Worm (Caenorhabditis elegans) whole organism, midembryonic: ENCODE measurements around the gene ttr-19.

ENCODE experiments used
- T22C8.4 ChIP-seq: fragments of 200-800 bp; sonication (Bioruptor generic); IDR thresholded peaks from 2 replicates; pipeline ENCODE4 v1.3.6; 2022; ENCODE audit warnings: missing genetic modification characterization, missing compliant biosample characterization
- cog-1 ChIP-seq: sonication (generic microtip); optimal IDR thresholded peaks from 2 replicates; lab custom pipeline; 2016; ENCODE audit warnings: missing genetic modification characterization, missing compliant biosample characterization
- flt-1 ChIP-seq: fragments of 200-800 bp; sonication (Bioruptor generic); IDR thresholded peaks from 2 replicates; pipeline ENCODE4 v1.3.6; 2022; ENCODE audit warnings: missing genetic modification characterization, missing compliant biosample characterization
- klf-2 ChIP-seq: fragments of 200-800 bp; sonication (Bioruptor generic); conservative IDR thresholded peaks from 2 replicates; pipeline ENCODE4 v1.3.6; 2022; ENCODE audit warnings: missing genetic modification reagents, missing genetic modification characterization, missing compliant biosample characterization
- med-1 ChIP-seq: sonication (generic microtip); optimal IDR thresholded peaks from 2 replicates; lab custom pipeline; 2017; ENCODE audit warnings: missing genetic modification characterization, mild to moderate bottlenecking, missing compliant biosample characterization, antibody characterized with exemption, missing genetic modification reagents; ENCODE audit not compliant: insufficient read depth
- ref-1 ChIP-seq: fragments of 200-800 bp; sonication (Bioruptor generic); conservative IDR thresholded peaks from 2 replicates; pipeline ENCODE4 v1.3.6; 2022; ENCODE audit warnings: missing genetic modification reagents, missing genetic modification characterization, missing compliant biosample characterization
- tab-1 ChIP-seq: fragments of 200-800 bp; sonication (Bioruptor generic); IDR thresholded peaks from 2 replicates; pipeline ENCODE4 v1.3.6; 2022; ENCODE audit warnings: missing genetic modification characterization, missing compliant biosample characterization
- ztf-23 ChIP-seq: fragments of 200-800 bp; sonication (Bioruptor generic); IDR thresholded peaks from 2 replicates; pipeline ENCODE4 v1.3.6; 2022; ENCODE audit warnings: missing genetic modification reagents, missing genetic modification characterization, missing compliant biosample characterization
- ztf-29 ChIP-seq: fragments of 200-800 bp; sonication (Bioruptor generic); IDR thresholded peaks from 2 replicates; pipeline ENCODE4 v1.3.6; 2022; ENCODE audit warnings: missing genetic modification reagents, missing genetic modification characterization, missing compliant biosample characterization

ttr-19 gene

DNA sequence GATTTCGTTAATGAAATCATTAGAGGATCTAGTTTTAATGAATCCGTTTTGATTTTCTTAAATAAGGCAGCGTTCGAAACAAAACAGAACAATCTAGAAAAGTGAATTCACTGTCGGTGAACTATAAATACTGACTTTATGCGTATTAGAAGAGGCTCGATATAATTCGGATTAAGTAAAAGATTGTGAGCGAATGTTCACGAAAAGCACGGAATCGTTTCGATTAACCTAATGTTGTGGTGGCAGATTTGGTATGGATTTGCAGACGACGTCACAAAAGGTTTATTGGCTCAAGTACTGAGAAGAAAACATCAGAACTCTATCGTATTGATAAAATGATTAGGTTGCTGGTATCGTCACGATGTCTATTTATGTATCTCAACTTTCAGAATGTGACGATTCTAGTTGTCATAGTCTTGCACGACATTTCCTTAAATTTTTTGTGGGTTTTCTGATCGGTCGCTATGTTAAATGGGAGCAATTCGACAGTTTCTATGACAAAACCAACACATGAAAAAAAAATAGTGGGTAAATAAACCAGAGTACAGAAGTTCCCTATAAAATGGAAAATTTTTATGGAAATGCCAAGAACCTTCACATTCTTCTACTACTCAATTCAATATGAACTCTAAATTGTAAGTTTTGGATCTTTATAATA is 2.1 kb upstream of the ttr-19 start, which contains the start of the genes pyt-1 and fipr-7:
Gene pyt-1 (minus strand): TSS at position 101 of the 658 bp plus-strand sequence.
Gene fipr-7 (plus strand): TSS at position 608 of the 658 bp plus-strand sequence.
- no peak for TF ChIP-seq med-1 (GFP tag; lab: Kevin White, UChicago)
- no peak for TF ChIP-seq ref-1 (GFP tag; lab: Robert Waterston, UW)
- no peak for TF ChIP-seq cog-1 (tag; lab: Kevin White, UChicago)
- no peak for TF ChIP-seq ztf-29 (GFP tag; lab: Robert Waterston, UW)

DNA sequence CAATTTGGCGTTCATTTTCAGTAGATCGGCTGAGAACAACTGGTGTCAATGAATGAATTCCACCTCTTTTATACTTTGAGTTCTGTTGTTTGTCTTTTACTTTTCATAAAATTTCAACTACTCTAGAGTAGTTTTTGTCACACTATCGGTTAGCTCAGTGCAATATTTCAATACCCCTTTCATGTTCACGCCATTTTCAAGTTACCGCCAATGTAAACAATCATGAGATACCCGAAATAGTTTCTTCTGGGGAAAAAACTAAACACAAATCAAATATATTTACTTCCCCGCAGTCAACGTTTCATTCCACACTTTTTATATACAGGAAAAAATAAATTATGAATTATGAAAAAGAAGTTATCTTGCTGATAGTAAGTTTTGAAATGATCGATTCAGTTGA is 1.1 kb upstream of the ttr-19 start, which contains the start of gene fipr-4:
Gene fipr-4 (minus strand): TSS at position 101 of the 400 bp plus-strand sequence.
- TF ChIP-seq ztf-23 (GFP tag; lab: Robert Waterston, UW) (no peak), tab-1 (no peak), cog-1 (tag; lab: Kevin White, UChicago) (no peak), klf-2 (GFP tag; lab: Robert Waterston, UW) (no peak), T22C8.4 (GFP tag; lab: Robert Waterston, UW) (no peak), flt-1 (GFP tag; lab: Robert Waterston, UW) (no peak)

DNA sequence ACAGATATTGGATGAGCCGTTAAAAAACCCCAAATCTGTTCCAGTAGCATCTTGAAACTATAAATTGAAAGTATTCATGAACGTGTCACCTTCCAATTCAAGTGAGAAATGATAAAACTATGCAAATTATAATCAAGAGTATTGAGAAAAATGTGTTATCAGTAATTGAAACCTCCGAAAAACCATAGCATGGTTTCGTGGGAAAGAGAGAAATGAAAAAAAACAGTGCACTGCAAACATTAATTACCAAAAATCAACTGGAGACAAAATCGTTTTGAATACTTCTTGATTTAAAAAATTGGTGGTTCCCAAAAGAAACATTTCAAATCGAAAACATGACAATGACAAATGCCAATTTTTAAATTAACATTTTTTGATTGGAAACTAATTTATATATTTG is 1.6 kb downstream of the ttr-19 start, which contains the start of gene daf-36:
Gene daf-36 (minus strand): TSS at position 101 of the 400 bp plus-strand sequence.
- TF ChIP-seq med-1 (GFP tag; lab: Kevin White, UChicago) (no peak), flt-1 (GFP tag; lab: Robert Waterston, UW) (no peak), ztf-23 (GFP tag; lab: Robert Waterston, UW) (no peak), klf-2 (GFP tag; lab: Robert Waterston, UW) (no peak), ref-1 (GFP tag; lab: Robert Waterston, UW) (no peak), ztf-29 (GFP tag; lab: Robert Waterston, UW) (no peak), tab-1 (no peak), cog-1 (tag; lab: Kevin White, UChicago) (no peak), T22C8.4 (GFP tag; lab: Robert Waterston, UW) (no peak)

DNA sequence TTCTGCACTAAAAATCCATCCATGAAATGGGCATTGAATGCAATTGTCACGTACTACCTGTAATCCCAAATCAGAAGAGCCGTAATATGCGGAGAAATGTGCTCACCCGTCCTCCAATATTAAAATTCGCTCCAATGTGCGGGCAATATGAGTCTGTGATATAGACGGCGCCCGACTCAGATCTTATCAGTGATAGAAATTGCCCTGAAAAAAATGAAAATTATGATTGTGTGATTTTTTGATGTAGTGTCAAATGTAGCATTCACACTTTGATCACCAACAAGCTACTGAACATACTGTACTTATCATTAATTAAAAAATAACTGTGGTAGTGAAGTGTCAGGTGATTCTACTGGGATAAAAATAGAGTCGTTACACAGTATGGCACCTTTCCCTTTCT is 2.6 kb downstream of the ttr-19 start:
- TF ChIP-seq klf-2 (GFP tag; lab: Robert Waterston, UW) (no peak), tab-1 (no peak), ref-1 (GFP tag; lab: Robert Waterston, UW) (no peak), flt-1 (GFP tag; lab: Robert Waterston, UW) (no peak), cog-1 (tag; lab: Kevin White, UChicago) (no peak), ztf-29 (GFP tag; lab: Robert Waterston, UW) (no peak), T22C8.4 (GFP tag; lab: Robert Waterston, UW) (no peak), med-1 (GFP tag; lab: Kevin White, UChicago) (no peak)

DNA sequence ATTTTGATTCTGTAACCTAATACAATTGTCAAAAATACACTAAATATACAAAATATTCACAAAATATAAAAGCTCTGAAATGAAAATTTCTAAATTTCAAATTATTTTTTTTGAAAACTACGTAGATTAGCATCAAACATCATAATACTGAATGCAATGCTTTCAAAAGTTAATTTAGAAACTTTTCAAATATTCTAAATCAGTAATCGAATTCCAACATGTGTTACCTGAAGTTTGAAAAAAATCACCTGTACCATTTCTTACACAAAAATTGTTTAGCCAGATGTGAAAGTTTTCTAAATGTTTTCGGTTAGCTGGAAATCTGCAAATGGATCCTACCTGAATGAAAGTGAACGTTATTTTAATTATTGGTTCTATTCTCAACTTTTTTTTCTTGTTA is 5.2 kb downstream of the ttr-19 start, which contains the start of gene C12D8.20:
Gene C12D8.20 (plus strand): TSS at position 301 of the 400 bp plus-strand sequence.
- TF ChIP-seq flt-1 (GFP tag; lab: Robert Waterston, UW) (no peak), klf-2 (GFP tag; lab: Robert Waterston, UW) (no peak), ref-1 (GFP tag; lab: Robert Waterston, UW) (no peak), med-1 (GFP tag; lab: Kevin White, UChicago) (no peak), ztf-29 (GFP tag; lab: Robert Waterston, UW) (no peak), T22C8.4 (GFP tag; lab: Robert Waterston, UW) (no peak), cog-1 (tag; lab: Kevin White, UChicago) (no peak), tab-1 (no peak)

DNA sequence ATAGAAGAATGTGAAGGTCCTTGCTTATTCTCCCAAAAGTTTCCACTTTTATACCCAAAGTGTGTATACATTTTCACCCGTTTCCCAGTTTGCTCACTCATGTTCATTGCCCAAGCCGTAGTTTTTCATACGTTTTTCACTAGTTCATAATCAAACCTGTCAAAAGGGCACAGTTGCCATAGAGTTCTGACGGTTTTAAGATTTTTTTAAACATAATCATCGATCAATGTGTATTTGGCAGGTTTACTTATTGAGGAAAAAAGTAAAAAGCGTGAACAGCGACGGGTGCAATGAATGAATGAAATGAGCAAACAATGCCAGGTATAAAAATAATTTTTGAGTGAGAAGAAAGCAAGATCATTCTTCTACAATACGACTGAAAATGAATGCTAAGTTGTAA is 5.9 kb downstream of the ttr-19 start, which contains the start of the genes fipr-5 and fipr-9:
Gene fipr-5 (minus strand): TSS at position 101 of the 400 bp plus-strand sequence.
Gene fipr-9 (plus strand): TSS at position 346 of the 400 bp plus-strand sequence.
- no peak for TF ChIP-seq flt-1 (GFP tag; lab: Robert Waterston, UW)
- TF ChIP-seq T22C8.4 (GFP tag; lab: Robert Waterston, UW): no peak
- no peak for TF ChIP-seq klf-2 (GFP tag; lab: Robert Waterston, UW)
- TF ChIP-seq ztf-29 (GFP tag; lab: Robert Waterston, UW): no peak
- no peak for TF ChIP-seq tab-1

DNA sequence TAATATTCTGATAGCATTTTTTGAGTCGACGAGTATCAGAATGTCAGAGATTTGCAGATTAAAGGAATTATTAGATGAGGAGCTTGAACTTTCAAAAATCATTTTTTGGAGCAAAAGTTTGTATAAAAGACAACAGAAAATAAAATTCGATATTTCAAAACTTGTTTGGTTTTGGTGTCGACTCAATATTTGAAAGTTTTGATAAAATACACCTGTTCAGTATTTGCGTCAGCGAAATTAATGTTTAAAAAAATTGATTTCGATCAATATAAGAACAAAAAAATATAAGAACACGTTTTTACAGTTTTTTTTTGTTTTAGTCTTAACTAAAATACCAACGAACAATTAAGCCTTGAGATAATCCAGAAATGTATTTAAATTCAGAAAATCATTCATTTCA is 6.6 kb downstream of the ttr-19 start, which contains the start of gene C12D8.13:
Gene C12D8.13 (minus strand): TSS at position 101 of the 400 bp plus-strand sequence.
- TF ChIP-seq ztf-23 (GFP tag; lab: Robert Waterston, UW): no peak
- TF ChIP-seq ref-1 (GFP tag; lab: Robert Waterston, UW): no peak
- TF ChIP-seq klf-2 (GFP tag; lab: Robert Waterston, UW): no peak
- TF ChIP-seq tab-1: no peak
- no peak for TF ChIP-seq flt-1 (GFP tag; lab: Robert Waterston, UW)
- TF ChIP-seq T22C8.4 (GFP tag; lab: Robert Waterston, UW): no peak
- TF ChIP-seq cog-1 (tag; lab: Kevin White, UChicago): no peak
- TF ChIP-seq ztf-29 (GFP tag; lab: Robert Waterston, UW): no peak
- no peak for TF ChIP-seq med-1 (GFP tag; lab: Kevin White, UChicago)

DNA sequence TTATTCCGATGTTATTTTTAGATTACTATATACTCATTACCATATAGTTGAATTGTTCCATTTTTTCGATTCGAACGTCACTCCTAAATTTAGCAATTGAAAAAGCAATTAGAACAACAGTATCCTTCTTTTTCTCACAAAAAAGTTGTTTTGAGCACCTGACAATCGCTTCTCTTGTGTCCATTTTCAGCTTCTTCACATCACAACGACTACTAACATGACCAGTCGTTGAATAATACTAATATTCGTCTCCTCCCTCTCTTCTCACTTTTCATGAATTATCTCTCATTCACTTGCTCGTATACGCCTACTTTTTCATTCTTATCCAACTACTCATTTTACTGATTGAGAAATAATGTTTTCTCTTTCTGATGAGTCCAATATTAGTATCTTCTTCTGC is 10.5 kb downstream of the ttr-19 start, which contains the start of gene ZK856.14:
Gene ZK856.14 (plus strand): TSS at position 301 of the 400 bp plus-strand sequence.
- no peak for TF ChIP-seq klf-2 (GFP tag; lab: Robert Waterston, UW)
- TF ChIP-seq tab-1: no peak
- TF ChIP-seq ztf-29 (GFP tag; lab: Robert Waterston, UW): no peak
- no peak for TF ChIP-seq flt-1 (GFP tag; lab: Robert Waterston, UW)
- no peak for TF ChIP-seq T22C8.4 (GFP tag; lab: Robert Waterston, UW)
- no peak for TF ChIP-seq cog-1 (tag; lab: Kevin White, UChicago)

DNA sequence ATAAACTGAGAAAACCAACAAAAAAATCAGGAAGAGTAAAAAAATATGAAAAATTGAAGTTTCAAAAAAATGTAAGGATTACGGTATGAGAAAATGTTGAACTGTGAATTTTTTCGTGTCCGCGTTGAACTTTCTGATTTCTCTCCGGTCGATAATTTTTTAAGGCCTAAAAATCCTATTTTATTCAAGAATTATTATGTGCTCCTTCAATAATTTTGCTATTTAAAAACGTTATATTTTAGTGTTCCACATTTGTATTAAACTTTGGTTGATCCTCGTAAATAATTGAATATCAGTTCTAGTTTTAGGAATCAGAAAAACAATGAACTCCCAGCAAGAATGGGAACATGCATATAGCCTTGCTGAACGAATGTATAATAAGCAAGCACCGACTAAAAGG is 14.6 kb downstream of the ttr-19 start, which contains the start of gene hpo-40:
Gene hpo-40 (plus strand): TSS at position 301 of the 400 bp plus-strand sequence.
- no peak for TF ChIP-seq tab-1
- TF ChIP-seq cog-1 (tag; lab: Kevin White, UChicago): no peak
- no peak for TF ChIP-seq med-1 (GFP tag; lab: Kevin White, UChicago)
